Worm (Caenorhabditis elegans) whole organism, mixed stage, embryonic: ENCODE results near the gene smg-3.

Source experiments
- blmp-1 ChIP-seq: fragments of 150-350 bp; optimal IDR thresholded peaks from 2 replicates; lab custom pipeline; 2014; ENCODE audit warnings: missing biosample characterization, missing genetic modification characterization
- nhr-76 ChIP-seq: sonication (generic microtip); optimal IDR thresholded peaks from 2 replicates; lab custom pipeline; 2017; ENCODE audit warnings: missing biosample characterization, missing genetic modification characterization
- snpc-4 ChIP-seq: fragments of 150-350 bp; optimal IDR thresholded peaks from 2 replicates; lab custom pipeline; 2014; ENCODE audit warnings: missing biosample characterization, missing genetic modification characterization
- tbx-8 ChIP-seq: fragments of 200-800 bp; sonication (Bioruptor generic); optimal IDR thresholded peaks from 2 replicates; lab custom pipeline; 2018; ENCODE audit warnings: mild to moderate bottlenecking, missing genetic modification characterization, moderate library complexity, missing compliant biosample characterization

ce11 chrIV:6413482-6413881 lies 40.6 kb upstream of the smg-3 start, which contains the start of gene nlp-71:
- TF ChIP-seq snpc-4 (no peak), tbx-8 (GFP tag; lab: Kevin White, UChicago) (no peak), nhr-76 (no peak), blmp-1 (tag; lab: Kevin White, UChicago) (no peak)
